Worm (Caenorhabditis elegans): ENCODE measurements around the gene mua-3.

- TF ChIP-seq ama-1 (optimal IDR thresholded peaks at IDR 0.05), result no peak
- TF ChIP-seq ceh-22 (tag; optimal IDR thresholded peaks at IDR 0.05), result no peak
Observed at ce11 chrIII:10151719-10152118, 8.8 kb upstream of the mua-3 start.
